Worm (Caenorhabditis elegans) whole organism, L4 larva: ENCODE measurements around the gene Y41D4B.1.
A peak's percentile ranks its signal among the peaks of the same experiment; 100 is the strongest.

ENCODE experiments used
- F10B5.3 ChIP-seq: sonication (generic microtip); optimal IDR thresholded peaks from 2 replicates; lab custom pipeline; 2016; ENCODE audit warnings: mild to moderate bottlenecking, missing genetic modification characterization, missing compliant biosample characterization
- F37D6.2 ChIP-seq: sonication (generic microtip); optimal IDR thresholded peaks from 2 replicates; lab custom pipeline; 2016; ENCODE audit warnings: mild to moderate bottlenecking, missing genetic modification characterization, missing compliant biosample characterization
- F44E2.7 ChIP-seq: fragments of 200-800 bp; sonication (Bioruptor generic); IDR thresholded peaks from 2 replicates; pipeline ENCODE4 v2.1.2; 2022; ENCODE audit warnings: missing genetic modification characterization, missing compliant biosample characterization
- F49E8.2 ChIP-seq: sonication (generic microtip); optimal IDR thresholded peaks from 2 replicates; lab custom pipeline; 2016; ENCODE audit warnings: missing compliant biosample characterization, mild to moderate bottlenecking, missing genetic modification characterization, borderline replicate concordance
- R02D3.7 ChIP-seq: fragments of 150-350 bp; sonication (generic microtip); optimal IDR thresholded peaks from 3 replicates; lab custom pipeline; 2014; ENCODE audit warnings: missing biosample characterization, missing genetic modification characterization
- T20F7.1 ChIP-seq: fragments of 200-800 bp; sonication (Bioruptor generic); optimal IDR thresholded peaks from 2 replicates; lab custom pipeline; 2018; ENCODE audit warnings: mild to moderate bottlenecking, missing genetic modification characterization, missing compliant biosample characterization
- Y105C5A.15 ChIP-seq: fragments of 200-800 bp; sonication (Bioruptor generic); IDR thresholded peaks from 2 replicates; pipeline ENCODE4 v1.3.6; 2022; ENCODE audit warnings: missing genetic modification characterization, missing compliant biosample characterization
- Y48G9A.11 ChIP-seq: fragments of 200-800 bp; sonication (Bioruptor generic); IDR thresholded peaks from 2 replicates; pipeline ENCODE4 v1.3.6; 2022; ENCODE audit warnings: missing genetic modification reagents, missing genetic modification characterization, missing compliant biosample characterization
- Y5F2A.4 ChIP-seq: fragments of 200-800 bp; sonication (Bioruptor generic); optimal IDR thresholded peaks from 2 replicates; lab custom pipeline; 2018; ENCODE audit warnings: mild to moderate bottlenecking, missing genetic modification characterization, missing compliant biosample characterization
- Y75B8A.6 ChIP-seq: fragments of 200-800 bp; sonication (Bioruptor generic); IDR thresholded peaks from 2 replicates; pipeline ENCODE4 v1.3.6; 2022; ENCODE audit warnings: missing genetic modification reagents, missing genetic modification characterization, missing compliant biosample characterization
- ZK546.5 ChIP-seq, 2 experiments: sonication (generic microtip); optimal IDR thresholded peaks; 2 replicates each; lab custom pipeline; 2017; ENCODE audit warnings: missing biosample characterization in 2 of 2, missing genetic modification characterization in 2 of 2
- attf-4 ChIP-seq: sonication (generic microtip); optimal IDR thresholded peaks from 3 replicates; lab custom pipeline; 2017; ENCODE audit warnings: missing biosample characterization, missing genetic modification characterization
- ceh-20 ChIP-seq: fragments of 200-800 bp; sonication (Bioruptor generic); IDR thresholded peaks from 2 replicates; pipeline ENCODE4 v1.3.6; 2022; ENCODE audit warnings: missing genetic modification reagents, missing genetic modification characterization, missing compliant biosample characterization
- ceh-62 ChIP-seq: sonication (generic microtip); optimal IDR thresholded peaks from 2 replicates; lab custom pipeline; 2017; ENCODE audit warnings: missing biosample characterization, missing genetic modification characterization
- ceh-82 ChIP-seq: sonication (generic microtip); optimal IDR thresholded peaks from 2 replicates; lab custom pipeline; 2017; ENCODE audit warnings: missing biosample characterization, missing genetic modification characterization
- daf-12 ChIP-seq: fragments of 150-350 bp; optimal IDR thresholded peaks from 2 replicates; lab custom pipeline; 2014; ENCODE audit warnings: missing biosample characterization, missing genetic modification reagents, missing genetic modification characterization
- daf-16 ChIP-seq, 3 experiments: sonication (generic microtip); optimal IDR thresholded peaks; 2 replicates each; lab custom pipeline; 2016 to 2017; ENCODE audit warnings: missing genetic modification characterization in 3 of 3, missing genetic modification reagents in 3 of 3, mild to moderate bottlenecking in 2 of 3, missing compliant biosample characterization in 2 of 3, missing biosample characterization in 1 of 3, moderate library complexity in 1 of 3
- duxl-1 ChIP-seq: sonication (generic microtip); optimal IDR thresholded peaks from 2 replicates; lab custom pipeline; 2016; ENCODE audit warnings: mild to moderate bottlenecking, missing genetic modification characterization, moderate library complexity, missing compliant biosample characterization; ENCODE audit not compliant: poor library complexity
- fos-1 ChIP-seq: fragments of 150-350 bp; optimal IDR thresholded peaks from 2 replicates; lab custom pipeline; 2014; ENCODE audit warnings: missing biosample characterization, missing genetic modification characterization
- lin-29 ChIP-seq: fragments of 200-800 bp; sonication (Bioruptor generic); IDR thresholded peaks from 2 replicates; pipeline ENCODE4 v1.3.6; 2022; ENCODE audit warnings: missing genetic modification reagents, missing genetic modification characterization, missing compliant biosample characterization
- lin-38 ChIP-seq: fragments of 200-800 bp; sonication (Bioruptor generic); IDR thresholded peaks from 2 replicates; pipeline ENCODE4 v1.3.6; 2022; ENCODE audit warnings: missing genetic modification reagents, missing genetic modification characterization, missing compliant biosample characterization
- mdl-1 ChIP-seq, 2 experiments: fragments of 150-350 bp in 1 of 2; sonication (generic microtip) in 1 of 2; optimal IDR thresholded peaks; 2 replicates each; lab custom pipeline; 2014 to 2017; ENCODE audit warnings: missing biosample characterization in 2 of 2, missing genetic modification characterization in 2 of 2
- mes-2 ChIP-seq: sonication (generic microtip); optimal IDR thresholded peaks from 2 replicates; lab custom pipeline; 2016; ENCODE audit warnings: missing genotype, mild to moderate bottlenecking, missing genetic modification characterization, missing compliant biosample characterization; ENCODE audit not compliant: poor library complexity, severe bottlenecking
- mxl-2 ChIP-seq: fragments of 200-800 bp; sonication (Bioruptor generic); conservative IDR thresholded peaks from 2 replicates; pipeline ENCODE4 v1.3.6; 2022; ENCODE audit warnings: missing genetic modification reagents, missing genetic modification characterization, missing compliant biosample characterization
- nhr-10 ChIP-seq: fragments of 150-350 bp; optimal IDR thresholded peaks from 2 replicates; lab custom pipeline; 2014; ENCODE audit warnings: missing biosample characterization, missing genetic modification characterization
- nhr-102 ChIP-seq: sonication (generic microtip); optimal IDR thresholded peaks from 2 replicates; lab custom pipeline; 2016; ENCODE audit warnings: mild to moderate bottlenecking, missing genetic modification characterization, moderate library complexity, missing compliant biosample characterization
- nhr-11 ChIP-seq: fragments of 150-350 bp; optimal IDR thresholded peaks from 2 replicates; lab custom pipeline; 2014; ENCODE audit warnings: missing biosample characterization, missing genetic modification characterization
- nhr-237 ChIP-seq: sonication (generic microtip); optimal IDR thresholded peaks from 2 replicates; lab custom pipeline; 2017; ENCODE audit warnings: missing biosample characterization, missing genetic modification characterization
- nhr-28 ChIP-seq: fragments of 150-350 bp; optimal IDR thresholded peaks from 2 replicates; lab custom pipeline; 2014; ENCODE audit warnings: missing biosample characterization, missing genetic modification characterization
- nhr-41 ChIP-seq: fragments of 200-800 bp; sonication (Bioruptor generic); IDR thresholded peaks from 2 replicates; pipeline ENCODE4 v1.3.6; 2022; ENCODE audit warnings: missing genetic modification reagents, missing genetic modification characterization, missing compliant biosample characterization
- nhr-48 ChIP-seq: sonication (generic microtip); optimal IDR thresholded peaks from 2 replicates; lab custom pipeline; 2016; ENCODE audit warnings: mild to moderate bottlenecking, missing genetic modification characterization, missing compliant biosample characterization
- rbr-2 ChIP-seq: sonication (generic microtip); optimal IDR thresholded peaks from 2 replicates; lab custom pipeline; 2016; ENCODE audit warnings: missing genotype, missing genetic modification characterization, missing compliant biosample characterization
- set-16 ChIP-seq: fragments of 200-800 bp; sonication (Bioruptor generic); IDR thresholded peaks from 2 replicates; pipeline ENCODE4 v1.3.6; 2022; ENCODE audit warnings: missing genetic modification reagents, missing genetic modification characterization, missing compliant biosample characterization
- skn-1 ChIP-seq: fragments of 150-350 bp; optimal IDR thresholded peaks from 2 replicates; lab custom pipeline; 2014; ENCODE audit warnings: missing biosample characterization, missing genetic modification characterization
- snpc-1.2 ChIP-seq: fragments of 200-800 bp; sonication (Bioruptor generic); IDR thresholded peaks from 2 replicates; pipeline ENCODE4 v1.3.6; 2022; ENCODE audit warnings: missing genetic modification reagents, missing genetic modification characterization, missing compliant biosample characterization
- snpc-4 ChIP-seq: fragments of 150-350 bp; optimal IDR thresholded peaks from 2 replicates; lab custom pipeline; 2014; ENCODE audit warnings: missing biosample characterization, missing genetic modification characterization
- spr-3 ChIP-seq: fragments of 200-800 bp; sonication (Bioruptor generic); optimal IDR thresholded peaks from 2 replicates; lab custom pipeline; 2018; ENCODE audit warnings: mild to moderate bottlenecking, missing genetic modification characterization, missing compliant biosample characterization
- tag-97 ChIP-seq: fragments of 200-800 bp; sonication (Bioruptor generic); IDR thresholded peaks from 2 replicates; pipeline ENCODE4 v1.3.6; 2022; ENCODE audit warnings: missing genetic modification characterization, missing compliant biosample characterization
- unc-39 ChIP-seq: sonication (generic microtip); optimal IDR thresholded peaks from 2 replicates; lab custom pipeline; 2017; ENCODE audit warnings: missing biosample characterization, missing genetic modification characterization
- unc-62 ChIP-seq, 3 experiments: fragments of 150-350 bp in 1 of 3; sonication (generic microtip); optimal IDR thresholded peaks in 2 of 3; peaks in 1 of 3; 1 replicate in 1 of 3; 2 replicates in 2 of 3; lab custom pipeline; 2014 to 2017; ENCODE audit warnings: missing biosample characterization in 3 of 3, missing genetic modification characterization in 3 of 3, missing genetic modification reagents in 3 of 3, missing genotype in 1 of 3
- zag-1 ChIP-seq: fragments of 150-350 bp; optimal IDR thresholded peaks from 2 replicates; lab custom pipeline; 2014; ENCODE audit warnings: missing biosample characterization, missing genetic modification characterization
- ztf-7 ChIP-seq: fragments of 150-350 bp; optimal IDR thresholded peaks from 2 replicates; lab custom pipeline; 2014; ENCODE audit warnings: missing biosample characterization, missing genetic modification characterization

Gene Y41D4B.1

DNA sequence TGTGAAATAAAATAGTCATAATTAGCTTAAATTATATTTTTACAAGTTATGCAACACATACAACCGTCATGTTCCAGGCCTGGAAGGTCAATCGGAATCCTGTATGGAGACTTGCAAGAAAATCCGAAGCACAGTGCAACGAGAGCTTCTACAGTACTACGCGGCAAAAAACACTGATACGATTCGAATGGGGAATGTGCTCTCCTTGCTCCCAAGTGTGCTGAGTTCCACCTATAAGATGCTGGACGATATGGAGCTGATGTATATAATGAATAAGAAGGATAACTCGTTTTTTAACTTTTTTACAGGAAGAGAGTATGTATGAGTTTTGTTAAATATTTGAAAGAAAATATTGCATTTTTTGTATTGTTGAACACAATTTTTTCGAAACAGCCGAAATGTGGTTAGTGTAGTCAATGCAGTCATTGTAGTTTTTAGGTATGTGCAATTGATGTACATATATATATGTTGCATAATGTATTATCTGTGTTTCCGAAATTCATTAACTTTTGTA lies 46.1 kb upstream of the Y41D4B.1 start, which contains the start of gene nhr-146:
nhr-146 (plus strand) TSS at position 464 of the 514 bp plus-strand sequence.
- TF ChIP-seq Y5F2A.4 (GFP tag; lab: Kevin White, UChicago) (no peak), unc-62 (GFP tag; optimal IDR thresholded peaks at IDR 0.05 in 1 of 2; lab: Kevin White, UChicago) (peak in 1 of 2 experiments; percentile 91), unc-62 (tag; optimal IDR thresholded peaks at IDR 0.05; lab: Kevin White, UChicago) (no peak)

DNA sequence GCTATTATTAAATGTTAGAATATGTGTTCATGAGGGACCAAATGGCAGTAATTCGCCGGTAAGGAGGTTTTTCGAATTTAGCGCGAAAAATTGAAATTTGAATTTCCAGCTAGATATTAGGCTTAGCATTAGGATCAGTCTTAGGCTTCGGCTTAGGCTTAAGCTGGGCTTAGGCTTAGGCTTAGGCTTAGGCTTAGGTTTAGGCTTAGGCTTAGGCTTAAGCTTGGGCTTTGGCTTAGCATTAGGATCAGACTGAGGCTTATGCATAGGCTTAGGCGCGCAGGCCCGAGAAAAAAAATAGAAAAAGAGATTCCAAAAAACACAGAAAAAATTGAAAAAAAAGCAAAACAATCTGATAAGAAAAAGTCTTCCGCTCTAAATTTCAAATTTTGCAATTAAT lies 44.2 kb upstream of the Y41D4B.1 start:
- TF ChIP-seq mxl-2 (GFP tag; lab: Robert Waterston, UW): no peak
- TF ChIP-seq nhr-48 (tag; lab: Kevin White, UChicago): no peak
- TF ChIP-seq F44E2.7 (GFP tag; lab: Robert Waterston, UW): no peak
- no peak for TF ChIP-seq T20F7.1 (GFP tag; lab: Kevin White, UChicago)
- TF ChIP-seq mes-2 (tag; lab: Kevin White, UChicago): no peak
- no peak for TF ChIP-seq mdl-1 (tag; optimal IDR thresholded peaks at IDR 0.05; lab: Kevin White, UChicago)
- TF ChIP-seq skn-1 (tag; lab: Kevin White, UChicago): no peak
- TF ChIP-seq fos-1: no peak
- no peak for TF ChIP-seq Y5F2A.4 (GFP tag; lab: Kevin White, UChicago)
- no peak for TF ChIP-seq ceh-82
- no peak for TF ChIP-seq lin-29 (GFP tag; lab: Robert Waterston, UW)
- TF ChIP-seq lin-38 (GFP tag; lab: Robert Waterston, UW): no peak
- no peak for TF ChIP-seq Y75B8A.6 (GFP tag; lab: Robert Waterston, UW)
- no peak for TF ChIP-seq F49E8.2 (tag; lab: Kevin White, UChicago)
- no peak for TF ChIP-seq attf-4 (tag; lab: Kevin White, UChicago)
- no peak for TF ChIP-seq nhr-11 (tag; lab: Kevin White, UChicago)
- no peak for TF ChIP-seq nhr-237
- no peak for TF ChIP-seq snpc-4 (tag; lab: Kevin White, UChicago)
- TF ChIP-seq F10B5.3 (tag; lab: Kevin White, UChicago): no peak
- no peak for TF ChIP-seq ceh-62 (tag; lab: Kevin White, UChicago)

DNA sequence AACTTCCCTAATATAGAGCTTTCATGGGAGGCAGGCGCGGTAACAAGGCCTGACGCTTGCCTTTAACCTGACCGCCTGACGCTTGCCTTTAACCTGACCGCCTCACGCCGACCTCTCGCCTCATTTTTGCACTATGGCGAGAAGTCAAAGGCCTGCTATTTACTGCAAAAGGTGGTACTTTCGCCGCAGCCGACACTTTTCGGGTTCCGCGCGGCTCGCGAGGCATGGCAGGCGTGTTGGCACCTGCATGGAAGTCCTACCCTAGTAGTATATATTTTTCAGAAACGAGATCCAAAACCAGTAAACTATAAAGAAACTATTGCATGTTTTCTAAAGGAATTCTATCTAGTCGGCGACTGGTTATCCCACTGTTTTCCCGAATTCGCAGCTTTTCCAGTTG lies 43.8 kb upstream of the Y41D4B.1 start:
- 0 out of 2 replicates have a peak, but pooled peaks have one; percentile 16 for TF ChIP-seq Y48G9A.11
- no peak for TF ChIP-seq attf-4 (tag; lab: Kevin White, UChicago)
- TF ChIP-seq spr-3: no peak
- peak; percentile 61 for TF ChIP-seq set-16 (GFP tag; lab: Robert Waterston, UW)
- no peak for TF ChIP-seq ceh-20
- no peak for TF ChIP-seq snpc-4 (tag; lab: Kevin White, UChicago)
- TF ChIP-seq tag-97 (GFP tag; lab: Robert Waterston, UW): no peak
- no peak for TF ChIP-seq F37D6.2 (tag; lab: Kevin White, UChicago)
- TF ChIP-seq ztf-7 (tag; lab: Kevin White, UChicago): no peak

DNA sequence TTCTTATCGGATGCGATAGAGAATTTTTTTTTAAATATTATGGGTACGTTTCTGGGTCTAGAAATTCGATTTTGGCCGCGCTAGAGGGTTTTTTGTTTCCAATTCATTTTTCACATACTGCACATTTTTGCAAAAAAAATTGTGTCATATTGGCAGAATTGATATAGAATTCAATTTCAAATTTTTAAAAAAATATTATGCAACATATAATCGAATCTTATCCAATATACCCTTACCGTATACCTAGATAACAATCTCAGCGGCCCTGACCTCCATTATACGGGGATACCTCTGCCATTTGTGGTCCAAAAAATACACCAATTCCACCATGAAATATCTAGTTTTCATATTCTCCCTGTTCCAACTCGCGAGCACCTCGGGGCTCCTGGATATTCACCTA lies 40.8 kb upstream of the Y41D4B.1 start, which contains the start of gene cpg-24:
cpg-24 (plus strand) TSS at position 301 of the 400 bp plus-strand sequence.
- TF ChIP-seq duxl-1: no peak
- TF ChIP-seq attf-4 (tag; lab: Kevin White, UChicago): no peak
- TF ChIP-seq Y105C5A.15: no peak
- TF ChIP-seq rbr-2 (tag; lab: Kevin White, UChicago): no peak
- no peak for TF ChIP-seq daf-16 (GFP tag; optimal IDR thresholded peaks at IDR 0.05; lab: Kevin White, UChicago)
- TF ChIP-seq daf-16 (tag; optimal IDR thresholded peaks at IDR 0.05; lab: Kevin White, UChicago): no peak
- TF ChIP-seq F49E8.2 (tag; lab: Kevin White, UChicago): no peak
- TF ChIP-seq daf-12: no peak
- no peak for TF ChIP-seq nhr-41 (GFP tag; lab: Robert Waterston, UW)
- TF ChIP-seq nhr-102: no peak
- no peak for TF ChIP-seq R02D3.7
- TF ChIP-seq unc-39 (tag; lab: Kevin White, UChicago): no peak
- TF ChIP-seq zag-1 (tag; lab: Kevin White, UChicago): no peak
- no peak for TF ChIP-seq snpc-1.2 (GFP tag; lab: Robert Waterston, UW)
- TF ChIP-seq nhr-48 (tag; lab: Kevin White, UChicago): no peak
- no peak for TF ChIP-seq ZK546.5 (tag; optimal IDR thresholded peaks at IDR 0.05; lab: Kevin White, UChicago)
- TF ChIP-seq nhr-28 (tag; lab: Kevin White, UChicago): no peak
- TF ChIP-seq Y75B8A.6 (GFP tag; lab: Robert Waterston, UW): no peak
- TF ChIP-seq nhr-11 (tag; lab: Kevin White, UChicago): no peak
- no peak for TF ChIP-seq nhr-10
- TF ChIP-seq ceh-20: no peak
